Worm (Caenorhabditis elegans) whole organism, early embryonic: ENCODE results near the gene crn-2.

Experiments
- B0310.2 ChIP-seq: sonication (generic microtip); optimal IDR thresholded peaks from 2 replicates; lab custom pipeline; 2016; ENCODE audit warnings: mild to moderate bottlenecking, missing genetic modification characterization, missing compliant biosample characterization
- F13C5.2 ChIP-seq: sonication (generic microtip); optimal IDR thresholded peaks from 2 replicates; lab custom pipeline; 2017; ENCODE audit warnings: mild to moderate bottlenecking, missing genetic modification characterization, inconsistent platforms, missing compliant biosample characterization
- aly-1 ChIP-seq: sonication (generic microtip); optimal IDR thresholded peaks from 2 replicates; lab custom pipeline; 2016; ENCODE audit warnings: missing genetic modification characterization, missing compliant biosample characterization
- ama-1 ChIP-seq: fragments of 150-350 bp; optimal IDR thresholded peaks from 2 replicates; lab custom pipeline; 2014
- ceh-13 ChIP-seq: fragments of 200-800 bp; sonication (Bioruptor generic); optimal IDR thresholded peaks from 2 replicates; lab custom pipeline; 2018; ENCODE audit warnings: mild to moderate bottlenecking, missing genetic modification characterization, missing compliant biosample characterization
- ceh-36 ChIP-seq: sonication (generic microtip); optimal IDR thresholded peaks from 2 replicates; lab custom pipeline; 2016; ENCODE audit warnings: missing genetic modification characterization, inconsistent platforms, missing compliant biosample characterization
- ets-7 ChIP-seq: sonication (generic microtip); optimal IDR thresholded peaks from 2 replicates; lab custom pipeline; 2016; ENCODE audit warnings: missing genotype, missing genetic modification characterization, missing compliant biosample characterization
- flt-1 ChIP-seq: fragments of 200-800 bp; sonication (Bioruptor generic); IDR thresholded peaks from 2 replicates; pipeline ENCODE4 v1.3.6; 2022; ENCODE audit warnings: missing genetic modification characterization, missing compliant biosample characterization
- hmbx-1 ChIP-seq: sonication (generic microtip); optimal IDR thresholded peaks from 2 replicates; lab custom pipeline; 2016; ENCODE audit warnings: mild to moderate bottlenecking, missing genetic modification characterization, missing compliant biosample characterization
- hmg-4 ChIP-seq: fragments of 200-800 bp; sonication (Bioruptor generic); optimal IDR thresholded peaks from 2 replicates; lab custom pipeline; 2018; ENCODE audit warnings: mild to moderate bottlenecking, missing genetic modification characterization, missing compliant biosample characterization
- hnd-1 ChIP-seq: sonication (generic microtip); optimal IDR thresholded peaks from 2 replicates; lab custom pipeline; 2016; ENCODE audit warnings: missing genetic modification characterization, missing compliant biosample characterization
- pes-1 ChIP-seq: fragments of 200-800 bp; sonication (Bioruptor generic); IDR thresholded peaks from 2 replicates; pipeline ENCODE4 v1.3.6; 2022; ENCODE audit warnings: missing genetic modification reagents, missing genetic modification characterization, missing compliant biosample characterization
- scrt-1 ChIP-seq: fragments of 200-800 bp; sonication (Bioruptor generic); IDR thresholded peaks from 2 replicates; pipeline ENCODE4 v1.3.6; 2022; ENCODE audit warnings: missing genetic modification characterization, missing compliant biosample characterization
- sea-1 ChIP-seq: fragments of 200-800 bp; sonication (Bioruptor generic); conservative IDR thresholded peaks from 2 replicates; pipeline ENCODE4 v1.3.6; 2022; ENCODE audit warnings: missing genetic modification characterization, missing compliant biosample characterization
- tbx-11 ChIP-seq: fragments of 200-800 bp; sonication (Bioruptor generic); IDR thresholded peaks from 2 replicates; pipeline ENCODE4 v1.3.6; 2022; ENCODE audit warnings: missing genetic modification characterization, missing compliant biosample characterization
- tbx-37 ChIP-seq: fragments of 200-800 bp; sonication (Bioruptor generic); conservative IDR thresholded peaks from 2 replicates; pipeline ENCODE4 v1.3.6; 2022; ENCODE audit warnings: missing genetic modification reagents, missing genetic modification characterization, missing compliant biosample characterization
- tra-4 ChIP-seq: sonication (generic microtip); optimal IDR thresholded peaks from 2 replicates; lab custom pipeline; 2017; ENCODE audit warnings: missing genetic modification characterization, missing compliant biosample characterization

The crn-2 gene

DNA sequence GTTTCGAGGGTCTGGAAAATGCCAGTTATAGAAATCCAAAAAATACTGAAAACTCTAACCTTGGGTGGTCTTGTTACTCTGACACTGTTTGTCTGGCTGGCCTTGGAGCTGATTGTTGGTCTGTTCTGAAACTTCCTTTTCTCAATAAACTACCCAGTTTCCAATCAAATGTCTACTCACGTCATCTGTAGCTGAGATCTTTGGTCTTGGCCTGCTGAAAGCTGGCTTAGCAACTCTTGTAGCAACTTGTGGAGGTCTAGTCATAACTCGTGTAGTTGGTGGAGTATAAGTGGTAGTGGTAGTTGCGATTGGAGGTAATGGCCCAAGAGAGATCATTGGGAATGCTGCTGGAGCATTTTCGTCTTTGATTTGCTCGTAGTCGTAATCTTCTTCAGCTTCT is 15.8 kb downstream of the crn-2 start:
- no peak for TF ChIP-seq ets-7 (tag; lab: Kevin White, UChicago)
- TF ChIP-seq scrt-1 (GFP tag; lab: Robert Waterston, UW): no peak
- TF ChIP-seq flt-1 (GFP tag; lab: Robert Waterston, UW): no peak
- no peak for TF ChIP-seq hnd-1
- no peak for TF ChIP-seq tbx-11 (GFP tag; lab: Robert Waterston, UW)
- no peak for TF ChIP-seq tra-4
- no peak for TF ChIP-seq B0310.2 (tag; lab: Kevin White, UChicago)
- no peak for TF ChIP-seq aly-1 (tag; lab: Kevin White, UChicago)
- no peak for TF ChIP-seq hmbx-1 (tag; lab: Kevin White, UChicago)
- TF ChIP-seq ceh-13: no peak
- TF ChIP-seq tbx-37 (GFP tag; lab: Robert Waterston, UW): no peak
- no peak for TF ChIP-seq ama-1 (lab: Kevin White, UChicago)
- TF ChIP-seq sea-1 (GFP tag; lab: Robert Waterston, UW): no peak
- TF ChIP-seq pes-1 (GFP tag; lab: Robert Waterston, UW): no peak

DNA sequence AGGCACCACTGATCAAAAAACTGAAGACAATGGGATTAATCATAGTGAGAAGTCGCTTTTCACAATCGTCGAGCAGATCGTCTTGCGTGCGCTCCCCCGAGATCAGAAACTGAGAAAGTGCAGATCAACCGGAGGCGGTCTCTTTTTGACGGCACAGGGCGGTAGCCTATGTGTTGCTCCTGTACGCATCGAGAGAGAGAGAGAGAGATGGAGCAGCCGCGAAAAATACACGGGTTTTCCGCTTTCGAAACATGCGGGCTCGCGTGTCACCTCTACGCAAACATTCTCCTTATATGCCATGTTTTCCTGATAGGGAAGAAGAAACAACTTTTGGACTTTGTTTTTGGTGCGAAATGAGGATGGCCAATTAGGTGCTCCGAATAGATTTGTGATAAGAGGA is 18.7 kb downstream of the crn-2 start, which contains the start of gene lrpc-1:
Gene lrpc-1 (minus strand): TSS at position 101 of the 400 bp plus-strand sequence.
- no peak for TF ChIP-seq hnd-1
- TF ChIP-seq ceh-36: no peak
- no peak for TF ChIP-seq tbx-11 (GFP tag; lab: Robert Waterston, UW)
- no peak for TF ChIP-seq hmg-4
- no peak for TF ChIP-seq ets-7 (tag; lab: Kevin White, UChicago)
- no peak for TF ChIP-seq scrt-1 (GFP tag; lab: Robert Waterston, UW)
- TF ChIP-seq ama-1 (lab: Kevin White, UChicago): no peak
- no peak for TF ChIP-seq pes-1 (GFP tag; lab: Robert Waterston, UW)
- no peak for TF ChIP-seq tra-4
- TF ChIP-seq aly-1 (tag; lab: Kevin White, UChicago): no peak
- TF ChIP-seq flt-1 (GFP tag; lab: Robert Waterston, UW): no peak
- no peak for TF ChIP-seq ceh-13
- TF ChIP-seq sea-1 (GFP tag; lab: Robert Waterston, UW): no peak
- no peak for TF ChIP-seq F13C5.2
- no peak for TF ChIP-seq tbx-37 (GFP tag; lab: Robert Waterston, UW)
- no peak for TF ChIP-seq B0310.2 (tag; lab: Kevin White, UChicago)
- TF ChIP-seq hmbx-1 (tag; lab: Kevin White, UChicago): no peak

ce11 chrV:5614724-5615123 is 20.3 kb downstream of the crn-2 start, which contains the start of gene M03E7.3:
M03E7.3 (plus strand) TSS chrV:5615024.
- TF ChIP-seq B0310.2 (tag; lab: Kevin White, UChicago): no peak
- no peak for TF ChIP-seq tbx-11 (GFP tag; lab: Robert Waterston, UW)
- TF ChIP-seq ets-7 (tag; lab: Kevin White, UChicago): no peak
- TF ChIP-seq sea-1 (GFP tag; lab: Robert Waterston, UW): no peak
- TF ChIP-seq scrt-1 (GFP tag; lab: Robert Waterston, UW): no peak
- TF ChIP-seq hmbx-1 (tag; lab: Kevin White, UChicago): no peak
- no peak for TF ChIP-seq ceh-13
- TF ChIP-seq tbx-37 (GFP tag; lab: Robert Waterston, UW): no peak

DNA sequence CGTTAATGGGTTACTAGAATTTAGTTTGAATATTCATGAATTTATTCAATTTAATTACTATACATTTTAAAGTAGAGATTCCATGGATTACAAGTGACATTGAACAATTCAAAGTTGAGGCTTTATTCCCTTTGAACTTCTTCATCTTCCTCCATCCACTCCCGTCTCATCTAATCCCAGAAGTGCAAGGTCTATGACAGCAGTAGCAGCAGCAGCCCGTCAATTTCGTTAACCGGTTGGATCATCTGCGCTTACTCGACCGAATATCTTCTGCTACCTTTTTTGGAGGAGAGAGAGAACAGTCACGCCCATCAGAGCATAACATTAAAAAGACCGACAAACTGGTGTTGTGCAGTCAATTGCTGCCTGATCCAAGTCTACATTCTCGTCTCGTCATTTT is 22.9 kb downstream of the crn-2 start, which contains the start of gene M03E7.2:
Gene M03E7.2 (plus strand): TSS at position 301 of the 400 bp plus-strand sequence.
- TF ChIP-seq ets-7 (tag; lab: Kevin White, UChicago) (no peak), pes-1 (GFP tag; lab: Robert Waterston, UW) (no peak), scrt-1 (GFP tag; lab: Robert Waterston, UW) (no peak), B0310.2 (tag; lab: Kevin White, UChicago) (no peak), flt-1 (GFP tag; lab: Robert Waterston, UW) (no peak)

ce11 chrV:5619372-5619771 is 25.0 kb downstream of the crn-2 start:
- no peak for TF ChIP-seq hmg-4
- TF ChIP-seq sea-1 (GFP tag; lab: Robert Waterston, UW): no peak
- TF ChIP-seq hnd-1: no peak
- no peak for TF ChIP-seq hmbx-1 (tag; lab: Kevin White, UChicago)
- no peak for TF ChIP-seq B0310.2 (tag; lab: Kevin White, UChicago)

DNA sequence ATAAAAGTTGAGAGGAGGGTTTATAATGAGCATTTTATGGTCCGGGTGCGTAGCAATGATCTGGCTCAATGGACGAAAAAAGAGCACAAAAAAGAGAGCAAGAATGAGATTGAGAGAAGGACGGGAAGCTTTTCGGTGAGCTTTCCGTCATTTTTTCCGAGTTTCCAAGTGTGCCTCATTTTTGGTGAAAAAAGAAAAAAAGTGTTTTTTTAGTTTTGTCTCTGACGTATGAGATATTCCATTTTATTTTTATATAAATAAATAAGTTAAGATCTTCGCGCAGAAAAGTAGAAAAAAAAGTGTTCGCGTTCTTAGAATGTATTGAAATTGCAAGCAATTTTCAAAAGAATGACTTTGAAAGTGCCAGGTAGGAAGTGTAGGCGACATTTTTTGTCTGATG is 25.6 kb downstream of the crn-2 start, which contains the start of gene memb-2:
Gene memb-2 (minus strand): TSS at position 101 of the 400 bp plus-strand sequence.
- TF ChIP-seq scrt-1 (GFP tag; lab: Robert Waterston, UW): no peak
- TF ChIP-seq tra-4: no peak
- no peak for TF ChIP-seq ceh-36
- no peak for TF ChIP-seq ets-7 (tag; lab: Kevin White, UChicago)
- no peak for TF ChIP-seq ama-1 (lab: Kevin White, UChicago)
- TF ChIP-seq flt-1 (GFP tag; lab: Robert Waterston, UW): no peak
- TF ChIP-seq pes-1 (GFP tag; lab: Robert Waterston, UW): no peak
- no peak for TF ChIP-seq B0310.2 (tag; lab: Kevin White, UChicago)
- no peak for TF ChIP-seq ceh-13
- TF ChIP-seq hmbx-1 (tag; lab: Kevin White, UChicago): no peak
- no peak for TF ChIP-seq hmg-4
- no peak for TF ChIP-seq F13C5.2
- TF ChIP-seq sea-1 (GFP tag; lab: Robert Waterston, UW): no peak

ce11 chrV:5621390-5621789 is 27.0 kb downstream of the crn-2 start, which contains the start of gene M03E7.1:
M03E7.1 (plus strand) TSS chrV:5621690.
- TF ChIP-seq tra-4 (no peak), ceh-36 (no peak)

DNA sequence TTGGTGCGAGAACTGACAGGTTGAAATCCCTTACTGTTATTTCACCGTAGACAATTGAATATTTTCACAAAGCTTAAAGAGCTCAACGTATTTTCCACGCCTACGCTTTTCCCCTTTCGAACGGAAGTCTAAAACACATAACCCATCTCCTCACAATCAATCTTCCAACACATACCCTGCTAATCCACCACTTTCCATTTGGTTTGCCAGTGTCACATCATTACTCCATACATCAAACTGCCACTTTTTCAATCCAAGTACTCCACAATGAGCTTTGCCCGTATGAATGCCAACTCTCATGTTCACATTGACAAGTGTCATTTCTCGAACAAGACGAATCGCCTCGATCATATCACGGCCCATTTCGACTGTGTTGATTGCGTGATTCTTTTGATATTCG is 33.6 kb downstream of the crn-2 start:
- no peak for TF ChIP-seq sea-1 (GFP tag; lab: Robert Waterston, UW)
